Worm (Caenorhabditis elegans) whole organism, L2 larva: ENCODE data around the gene pro-2.

Experiments used
- C34F6.9 ChIP-seq: fragments of 150-350 bp; optimal IDR thresholded peaks from 2 replicates; lab custom pipeline; 2014; ENCODE audit warnings: missing biosample characterization, missing genetic modification characterization
- R02D3.7 ChIP-seq: fragments of 150-350 bp; optimal IDR thresholded peaks from 2 replicates; lab custom pipeline; 2014; ENCODE audit warnings: missing biosample characterization, missing genetic modification characterization
- Y55F3AM.14 ChIP-seq: fragments of 200-800 bp; sonication (Bioruptor generic); optimal IDR thresholded peaks from 2 replicates; lab custom pipeline; 2018; ENCODE audit warnings: mild to moderate bottlenecking, missing genetic modification characterization, missing compliant biosample characterization
- ZK546.5 ChIP-seq: sonication (generic microtip); optimal IDR thresholded peaks from 2 replicates; lab custom pipeline; 2017; ENCODE audit warnings: missing biosample characterization, missing genetic modification characterization
- alr-1 ChIP-seq: fragments of 150-350 bp; optimal IDR thresholded peaks from 2 replicates; lab custom pipeline; 2014; ENCODE audit warnings: missing biosample characterization, missing genetic modification characterization
- ceh-16 ChIP-seq: fragments of 150-350 bp; optimal IDR thresholded peaks from 2 replicates; lab custom pipeline; 2014; ENCODE audit warnings: missing biosample characterization, missing genetic modification characterization
- ceh-82 ChIP-seq: fragments of 150-350 bp; optimal IDR thresholded peaks from 2 replicates; lab custom pipeline; 2014; ENCODE audit warnings: missing biosample characterization, missing genetic modification characterization
- crh-2 ChIP-seq: sonication (generic microtip); optimal IDR thresholded peaks from 2 replicates; lab custom pipeline; 2017; ENCODE audit warnings: missing biosample characterization, missing genetic modification characterization
- dmd-4 ChIP-seq: sonication (generic microtip); optimal IDR thresholded peaks from 2 replicates; lab custom pipeline; 2017; ENCODE audit warnings: missing biosample characterization, missing genetic modification characterization
- egl-27 ChIP-seq: sonication (generic microtip); optimal IDR thresholded peaks from 3 replicates; lab custom pipeline; 2017; ENCODE audit warnings: missing biosample characterization, missing genetic modification reagents, missing genetic modification characterization
- elt-1 ChIP-seq: fragments of 150-350 bp; optimal IDR thresholded peaks from 2 replicates; lab custom pipeline; 2014; ENCODE audit warnings: missing biosample characterization, missing genetic modification characterization
- fos-1 ChIP-seq: fragments of 150-350 bp; optimal IDR thresholded peaks from 2 replicates; lab custom pipeline; 2014; ENCODE audit warnings: missing biosample characterization, missing genetic modification characterization
- lin-11 ChIP-seq: fragments of 150-350 bp; sonication (generic microtip); optimal IDR thresholded peaks from 2 replicates; lab custom pipeline; 2014; ENCODE audit warnings: missing biosample characterization, missing genetic modification characterization, inconsistent platforms, mixed read lengths
- lin-13 ChIP-seq: fragments of 150-350 bp; optimal IDR thresholded peaks from 2 replicates; lab custom pipeline; 2014; ENCODE audit warnings: missing biosample characterization, missing genetic modification reagents, missing genetic modification characterization
- lin-39 ChIP-seq: fragments of 150-350 bp; optimal IDR thresholded peaks from 2 replicates; lab custom pipeline; 2014; ENCODE audit warnings: missing biosample characterization, missing genetic modification reagents, missing genetic modification characterization
- mab-5 ChIP-seq: fragments of 150-350 bp; optimal IDR thresholded peaks from 2 replicates; lab custom pipeline; 2014; ENCODE audit warnings: missing biosample characterization, missing genetic modification characterization
- mbf-1 ChIP-seq: sonication (generic microtip); optimal IDR thresholded peaks from 2 replicates; lab custom pipeline; 2017; ENCODE audit warnings: missing biosample characterization, missing genetic modification characterization
- mdl-1 ChIP-seq, 2 experiments: fragments of 150-350 bp in 1 of 2; sonication (generic microtip) in 1 of 2; optimal IDR thresholded peaks; 2 replicates each; lab custom pipeline; 2017; ENCODE audit warnings: missing biosample characterization in 2 of 2, missing genetic modification characterization in 2 of 2
- nhr-11 ChIP-seq: fragments of 150-350 bp; optimal IDR thresholded peaks from 2 replicates; lab custom pipeline; 2014; ENCODE audit warnings: missing biosample characterization, missing genetic modification characterization
- nhr-12 ChIP-seq: fragments of 150-350 bp; optimal IDR thresholded peaks from 2 replicates; lab custom pipeline; 2014; ENCODE audit warnings: missing biosample characterization, missing genetic modification characterization
- nhr-129 ChIP-seq: fragments of 150-350 bp; optimal IDR thresholded peaks from 2 replicates; lab custom pipeline; 2014; ENCODE audit warnings: missing biosample characterization, missing genetic modification characterization
- nhr-21 ChIP-seq: fragments of 150-350 bp; optimal IDR thresholded peaks from 2 replicates; lab custom pipeline; 2014; ENCODE audit warnings: missing biosample characterization, missing genetic modification characterization
- nhr-237 ChIP-seq: fragments of 150-350 bp; optimal IDR thresholded peaks from 2 replicates; lab custom pipeline; 2014; ENCODE audit warnings: missing biosample characterization, missing genetic modification characterization
- nhr-6 ChIP-seq: fragments of 150-350 bp; optimal IDR thresholded peaks from 2 replicates; lab custom pipeline; 2014; ENCODE audit warnings: missing biosample characterization, missing genetic modification characterization
- nhr-77 ChIP-seq: fragments of 150-350 bp; optimal IDR thresholded peaks from 2 replicates; lab custom pipeline; 2014; ENCODE audit warnings: missing biosample characterization, missing genetic modification characterization
- sem-4 ChIP-seq: fragments of 150-350 bp; optimal IDR thresholded peaks from 2 replicates; lab custom pipeline; 2014; ENCODE audit warnings: missing biosample characterization, missing genetic modification reagents, missing genetic modification characterization
- skn-1 ChIP-seq: sonication (generic microtip); optimal IDR thresholded peaks from 2 replicates; lab custom pipeline; 2017; ENCODE audit warnings: missing biosample characterization, missing genetic modification characterization
- sma-3 ChIP-seq: sonication (generic microtip); optimal IDR thresholded peaks from 2 replicates; lab custom pipeline; 2016; ENCODE audit warnings: missing genetic modification reagents, missing genetic modification characterization, missing compliant biosample characterization
- snpc-4 ChIP-seq: fragments of 150-350 bp; optimal IDR thresholded peaks from 2 replicates; lab custom pipeline; 2014; ENCODE audit warnings: missing biosample characterization, missing genetic modification characterization
- unc-39 ChIP-seq: fragments of 150-350 bp; optimal IDR thresholded peaks from 2 replicates; lab custom pipeline; 2014; ENCODE audit warnings: missing biosample characterization, missing genetic modification characterization
- unc-55 ChIP-seq: fragments of 150-350 bp; sonication (generic microtip); optimal IDR thresholded peaks from 3 replicates; lab custom pipeline; 2014; ENCODE audit warnings: missing biosample characterization, missing genetic modification reagents, missing genetic modification characterization
- ztf-1 ChIP-seq: fragments of 200-800 bp; sonication (Bioruptor generic); conservative IDR thresholded peaks from 2 replicates; pipeline ENCODE4 v1.3.6; 2022; ENCODE audit warnings: missing genetic modification characterization, missing compliant biosample characterization
- ztf-4 ChIP-seq: fragments of 150-350 bp; optimal IDR thresholded peaks from 2 replicates; lab custom pipeline; 2014; ENCODE audit warnings: missing biosample characterization, missing genetic modification characterization

The pro-2 gene

ce11 chrII:10350487-10350886 is 5.6 kb upstream of the pro-2 start, which contains the start of gene C07E3.9 (continued):
- TF ChIP-seq lin-13 (GFP tag; lab: Kevin White, UChicago): no peak
- TF ChIP-seq mbf-1 (tag; lab: Kevin White, UChicago): no peak
- no peak for TF ChIP-seq crh-2
- TF ChIP-seq egl-27 (tag; lab: Kevin White, UChicago): no peak
- no peak for TF ChIP-seq sma-3 (GFP tag; lab: Kevin White, UChicago)

- TF ChIP-seq mab-5 (tag; lab: Kevin White, UChicago) (peak; percentile 24), ceh-82 (no peak)
Observed at ce11 chrII:10349915-10350314, 5.0 kb upstream of the pro-2 start, which contains the start of gene stip-1. Gene stip-1 (minus strand): TSS chrII:10350012.

- no peak for TF ChIP-seq ceh-16 (tag; lab: Kevin White, UChicago)
- TF ChIP-seq nhr-77 (tag; lab: Kevin White, UChicago): no peak
- TF ChIP-seq elt-1 (tag; lab: Kevin White, UChicago): no peak
- no peak for TF ChIP-seq Y55F3AM.14
- no peak for TF ChIP-seq alr-1 (tag; lab: Kevin White, UChicago)
- TF ChIP-seq skn-1 (tag; lab: Kevin White, UChicago): no peak
- no peak for TF ChIP-seq nhr-21 (tag; lab: Kevin White, UChicago)
- TF ChIP-seq lin-11 (tag; lab: Kevin White, UChicago): no peak
- TF ChIP-seq dmd-4 (tag; lab: Kevin White, UChicago): no peak
- TF ChIP-seq sem-4 (tag; lab: Kevin White, UChicago): no peak
- no peak for TF ChIP-seq unc-39
- no peak for TF ChIP-seq nhr-237 (tag; lab: Kevin White, UChicago)
- no peak for TF ChIP-seq mdl-1 (tag; optimal IDR thresholded peaks at IDR 0.05; lab: Kevin White, UChicago)
- no peak for TF ChIP-seq R02D3.7 (tag; lab: Kevin White, UChicago)
- no peak for TF ChIP-seq nhr-11 (tag; lab: Kevin White, UChicago)
- no peak for TF ChIP-seq nhr-12 (tag; lab: Kevin White, UChicago)
- TF ChIP-seq snpc-4 (tag; lab: Kevin White, UChicago): no peak
- TF ChIP-seq, all 48 proteins: peak for 0
Observed at ce11 chrII:10346075-10346474, 1.2 kb upstream of the pro-2 start, which contains the start of gene C07E3.10. Gene C07E3.10 (plus strand): TSS chrII:10346375.

ce11 chrII:10329754-10330153 is 15.2 kb downstream of the pro-2 start:
- TF ChIP-seq crh-2 (no peak), sma-3 (GFP tag; lab: Kevin White, UChicago) (no peak), skn-1 (tag; lab: Kevin White, UChicago) (no peak), nhr-12 (tag; lab: Kevin White, UChicago) (no peak), alr-1 (tag; lab: Kevin White, UChicago) (no peak), dmd-4 (tag; lab: Kevin White, UChicago) (no peak), ztf-1 (GFP tag; lab: Robert Waterston, UW) (no peak), fos-1 (tag; lab: Kevin White, UChicago) (no peak), lin-39 (tag; lab: Kevin White, UChicago) (no peak), nhr-129 (no peak), R02D3.7 (tag; lab: Kevin White, UChicago) (no peak), ZK546.5 (tag; lab: Kevin White, UChicago) (no peak)
- TF ChIP-seq, all 48 proteins: peak for 0

- TF ChIP-seq C34F6.9 (tag; lab: Kevin White, UChicago) (no peak), ztf-4 (tag; lab: Kevin White, UChicago) (no peak), mbf-1 (tag; lab: Kevin White, UChicago) (no peak), Y55F3AM.14 (no peak), unc-55 (no peak), nhr-6 (no peak), elt-1 (tag; lab: Kevin White, UChicago) (no peak), alr-1 (tag; lab: Kevin White, UChicago) (no peak), nhr-77 (tag; lab: Kevin White, UChicago) (no peak)
Observed at ce11 chrII:10325615-10326232, 19.2 kb downstream of the pro-2 start, which contains the start of gene appg-1. Gene appg-1 (plus strand): TSS chrII:10326041.
